Worm (Caenorhabditis elegans): ENCODE measurements around the gene T02H6.11.

T02H6.11 gene

ce11 chrII:701025-701370 is at the start of gene T02H6.11:
Gene T02H6.11, minus strand, starts transcription at chrII:701125.
- TF ChIP-seq tab-1 (GFP tag; IDR thresholded peaks at IDR 0.05) (no peak), ztf-29 (GFP tag; IDR thresholded peaks at IDR 0.05) (no peak), flt-1 (GFP tag; IDR thresholded peaks at IDR 0.05) (no peak)

- TF ChIP-seq klf-2 (GFP tag; conservative IDR thresholded peaks at IDR 0.05) (no peak), cog-1 (tag; optimal IDR thresholded peaks at IDR 0.05) (no peak)
These were observed 49.2 kb upstream of the T02H6.11 start, which contains the start of gene snt-6 for ce11 chrII:750155-750554. Gene snt-6, minus strand, starts transcription at chrII:750212.

- no peak for TF ChIP-seq tab-1 (GFP tag; IDR thresholded peaks at IDR 0.05)
- no peak for TF ChIP-seq T22C8.4 (GFP tag; IDR thresholded peaks at IDR 0.05)
- no peak for TF ChIP-seq flt-1 (GFP tag; IDR thresholded peaks at IDR 0.05)
- no peak for TF ChIP-seq med-1 (GFP tag; optimal IDR thresholded peaks at IDR 0.05; ENCODE audit: insufficient read depth)
- TF ChIP-seq ref-1 (GFP tag; conservative IDR thresholded peaks at IDR 0.05) = no peak
- TF ChIP-seq ztf-23 (GFP tag; IDR thresholded peaks at IDR 0.05) = no peak
- TF ChIP-seq ztf-29 (GFP tag; IDR thresholded peaks at IDR 0.05) = no peak
These were observed 39.9 kb upstream of the T02H6.11 start, which contains the start of gene fbxc-48 for ce11 chrII:740808-741207. Gene fbxc-48, minus strand, starts transcription at chrII:740908.

ce11 chrII:732393-732792 is 31.5 kb upstream of the T02H6.11 start:
- TF ChIP-seq ref-1 (GFP tag; conservative IDR thresholded peaks at IDR 0.05) = no peak
- no peak for TF ChIP-seq ztf-29 (GFP tag; IDR thresholded peaks at IDR 0.05)
- no peak for TF ChIP-seq klf-2 (GFP tag; conservative IDR thresholded peaks at IDR 0.05)
- TF ChIP-seq med-1 (GFP tag; optimal IDR thresholded peaks at IDR 0.05; ENCODE audit: insufficient read depth) = no peak

ce11 chrII:729931-730330 is 29.0 kb upstream of the T02H6.11 start:
- TF ChIP-seq T22C8.4 (GFP tag; IDR thresholded peaks at IDR 0.05) (no peak), tab-1 (GFP tag; IDR thresholded peaks at IDR 0.05) (0 out of 2 replicates have a peak, but pooled peaks have one; percentile 9)

ce11 chrII:724004-724403 is 23.1 kb upstream of the T02H6.11 start:
- no peak for TF ChIP-seq ztf-29 (GFP tag; IDR thresholded peaks at IDR 0.05)
- TF ChIP-seq T22C8.4 (GFP tag; IDR thresholded peaks at IDR 0.05) = peak; percentile 93

ce11 chrII:723488-723887 is 22.6 kb upstream of the T02H6.11 start, which contains the start of gene rfip-2:
Gene rfip-2, plus strand, starts transcription at chrII:723788.
- TF ChIP-seq klf-2 (GFP tag; conservative IDR thresholded peaks at IDR 0.05) = no peak
- TF ChIP-seq cog-1 (tag; optimal IDR thresholded peaks at IDR 0.05) = no peak
- TF ChIP-seq flt-1 (GFP tag; IDR thresholded peaks at IDR 0.05) = no peak
- no peak for TF ChIP-seq med-1 (GFP tag; optimal IDR thresholded peaks at IDR 0.05; ENCODE audit: insufficient read depth)
- TF ChIP-seq ztf-23 (GFP tag; IDR thresholded peaks at IDR 0.05) = no peak

ce11 chrII:721931-722330 is 21.0 kb upstream of the T02H6.11 start:
- TF ChIP-seq cog-1 (tag; optimal IDR thresholded peaks at IDR 0.05) (no peak), ztf-23 (GFP tag; IDR thresholded peaks at IDR 0.05) (no peak), ztf-29 (GFP tag; IDR thresholded peaks at IDR 0.05) (no peak), T22C8.4 (GFP tag; IDR thresholded peaks at IDR 0.05) (no peak), med-1 (GFP tag; optimal IDR thresholded peaks at IDR 0.05; ENCODE audit: insufficient read depth) (no peak), ref-1 (GFP tag; conservative IDR thresholded peaks at IDR 0.05) (no peak)

ce11 chrII:709081-709480 is 8.2 kb upstream of the T02H6.11 start, which contains the start of gene T02H6.1:
Gene T02H6.1, plus strand, starts transcription at chrII:709381.
- TF ChIP-seq flt-1 (GFP tag; IDR thresholded peaks at IDR 0.05) (no peak), ztf-23 (GFP tag; IDR thresholded peaks at IDR 0.05) (no peak), ztf-29 (GFP tag; IDR thresholded peaks at IDR 0.05) (no peak), ref-1 (GFP tag; conservative IDR thresholded peaks at IDR 0.05) (no peak), med-1 (GFP tag; optimal IDR thresholded peaks at IDR 0.05; ENCODE audit: insufficient read depth) (no peak), T22C8.4 (GFP tag; IDR thresholded peaks at IDR 0.05) (no peak), cog-1 (tag; optimal IDR thresholded peaks at IDR 0.05) (no peak), klf-2 (GFP tag; conservative IDR thresholded peaks at IDR 0.05) (no peak), tab-1 (GFP tag; IDR thresholded peaks at IDR 0.05) (no peak)

- no peak for TF ChIP-seq cog-1 (tag; optimal IDR thresholded peaks at IDR 0.05)
- TF ChIP-seq ref-1 (GFP tag; conservative IDR thresholded peaks at IDR 0.05) = no peak
- TF ChIP-seq ztf-23 (GFP tag; IDR thresholded peaks at IDR 0.05) = no peak
- no peak for TF ChIP-seq med-1 (GFP tag; optimal IDR thresholded peaks at IDR 0.05; ENCODE audit: insufficient read depth)
- no peak for TF ChIP-seq flt-1 (GFP tag; IDR thresholded peaks at IDR 0.05)
- TF ChIP-seq T22C8.4 (GFP tag; IDR thresholded peaks at IDR 0.05) = no peak
- no peak for TF ChIP-seq tab-1 (GFP tag; IDR thresholded peaks at IDR 0.05)
- TF ChIP-seq ztf-29 (GFP tag; IDR thresholded peaks at IDR 0.05) = no peak
- no peak for TF ChIP-seq klf-2 (GFP tag; conservative IDR thresholded peaks at IDR 0.05)
These were observed 630 bp upstream of the T02H6.11 start, which contains the start of gene thoc-1 for ce11 chrII:701371-702139. Gene thoc-1, plus strand, starts transcription at chrII:702107.

ce11 chrII:698453-698852 is 2.5 kb downstream of the T02H6.11 start:
- TF ChIP-seq ztf-23 (GFP tag; IDR thresholded peaks at IDR 0.05) = peak; percentile 48; the same call in 1 of the 2 replicates
- TF ChIP-seq tab-1 (GFP tag; IDR thresholded peaks at IDR 0.05) = 0 out of 2 replicates have a peak, but pooled peaks have one; percentile 45

Measured in whole organism, midembryonic.